Fruit fly (Drosophila melanogaster) whole organism, embryonic: Measurements from ENCODE around the gene CG6005.

Experiments used
- Ada2b ChIP-seq: fragments of 200-800 bp; sonication (Bioruptor generic); IDR thresholded peaks from 2 replicates; pipeline ENCODE4 v1.3.6; 2022; ENCODE audit warnings: missing biosample characterization, missing genetic modification characterization
- Adf1 ChIP-seq: fragments of 200-800 bp; sonication (Bioruptor generic); IDR thresholded peaks from 2 replicates; pipeline ENCODE4 v1.3.6; 2022; ENCODE audit warnings: missing biosample characterization, missing genetic modification characterization
- Atf-2 ChIP-seq: fragments of 200-800 bp; sonication (Bioruptor generic); optimal IDR thresholded peaks from 2 replicates; lab custom pipeline; 2016; ENCODE audit warnings: missing biosample characterization, missing genetic modification characterization
- CG11093 ChIP-seq: fragments of 200-800 bp; sonication (Bioruptor generic); IDR thresholded peaks from 3 replicates; pipeline ENCODE4 v1.3.6; 2022; ENCODE audit warnings: missing biosample characterization, missing genetic modification characterization
- CG11695 ChIP-seq: fragments of 200-800 bp; sonication (Bioruptor generic); IDR thresholded peaks from 3 replicates; pipeline ENCODE4 v1.3.6; 2022; ENCODE audit warnings: missing biosample characterization, missing genetic modification characterization
- CG12744 ChIP-seq: fragments of 200-800 bp; sonication (Bioruptor generic); optimal IDR thresholded peaks from 2 replicates; lab custom pipeline; 2016; ENCODE audit warnings: missing biosample characterization, missing genetic modification characterization
- CG12942 ChIP-seq: fragments of 200-800 bp; sonication (Bioruptor generic); optimal IDR thresholded peaks from 3 replicates; lab custom pipeline; 2016; ENCODE audit warnings: missing biosample characterization, missing genetic modification characterization
- CG13287 ChIP-seq: fragments of 200-800 bp; sonication (Bioruptor generic); IDR thresholded peaks from 2 replicates; pipeline ENCODE4 v1.3.6; 2022; ENCODE audit warnings: missing biosample characterization, missing genetic modification characterization; ENCODE audit not compliant: partially characterized antibody
- CG13894 ChIP-seq: fragments of 200-800 bp; sonication (Bioruptor generic); optimal IDR thresholded peaks from 3 replicates; lab custom pipeline; 2018; ENCODE audit warnings: missing biosample characterization, mild to moderate bottlenecking, missing genetic modification characterization, moderate library complexity
- CG14441 ChIP-seq: fragments of 200-800 bp; sonication (Bioruptor generic); IDR thresholded peaks from 2 replicates; pipeline ENCODE4 v1.3.6; 2022; ENCODE audit warnings: missing biosample characterization, missing genetic modification characterization
- CG15073 ChIP-seq: fragments of 200-800 bp; sonication (Bioruptor generic); optimal IDR thresholded peaks from 2 replicates; lab custom pipeline; 2016; ENCODE audit warnings: missing biosample characterization, missing genetic modification characterization
- CG1529 ChIP-seq: fragments of 200-800 bp; sonication (Bioruptor generic); optimal IDR thresholded peaks from 3 replicates; lab custom pipeline; 2018; ENCODE audit warnings: missing biosample characterization, missing genetic modification characterization
- CG15601 ChIP-seq: fragments of 200-800 bp; sonication (Bioruptor generic); optimal IDR thresholded peaks from 3 replicates; lab custom pipeline; 2019; ENCODE audit warnings: missing biosample characterization, mild to moderate bottlenecking, missing genetic modification characterization, moderate library complexity
- CG16779 ChIP-seq: fragments of 200-800 bp; sonication (Bioruptor generic); IDR thresholded peaks from 2 replicates; pipeline ENCODE4 v1.3.6; 2022; ENCODE audit warnings: missing biosample characterization, missing genetic modification characterization
- CG17829 ChIP-seq: fragments of 200-800 bp; optimal IDR thresholded peaks from 2 replicates; lab custom pipeline; 2019; ENCODE audit warnings: missing biosample characterization, mild to moderate bottlenecking, missing genetic modification characterization, moderate library complexity
- CG18764 ChIP-seq: fragments of 200-800 bp; sonication (Bioruptor generic); optimal IDR thresholded peaks from 3 replicates; lab custom pipeline; 2016; ENCODE audit warnings: missing biosample characterization, missing genetic modification characterization
- CG2120 ChIP-seq: fragments of 200-800 bp; sonication (Bioruptor generic); optimal IDR thresholded peaks from 3 replicates; lab custom pipeline; 2016; ENCODE audit warnings: missing biosample characterization, missing genetic modification characterization
- CG2129 ChIP-seq: fragments of 200-800 bp; sonication (Bioruptor generic); IDR thresholded peaks from 2 replicates; pipeline ENCODE4 v1.3.6; 2022; ENCODE audit warnings: missing biosample characterization, missing genetic modification characterization; ENCODE audit not compliant: partially characterized antibody
- CG3281 ChIP-seq: fragments of 200-800 bp; sonication (Bioruptor generic); optimal IDR thresholded peaks from 3 replicates; lab custom pipeline; 2017; ENCODE audit warnings: missing biosample characterization, mild to moderate bottlenecking, missing genetic modification characterization
- CG3838 ChIP-seq: fragments of 200-800 bp; sonication (Bioruptor generic); optimal IDR thresholded peaks from 3 replicates; lab custom pipeline; 2016; ENCODE audit warnings: missing biosample characterization, missing genetic modification characterization
- CG3847 ChIP-seq: fragments of 200-800 bp; sonication (Bioruptor generic); IDR thresholded peaks from 2 replicates; pipeline ENCODE4 v1.3.6; 2022; ENCODE audit warnings: missing biosample characterization, missing genetic modification characterization
- CG7271 ChIP-seq: fragments of 200-800 bp; sonication (Bioruptor generic); optimal IDR thresholded peaks from 2 replicates; lab custom pipeline; 2018; ENCODE audit warnings: missing biosample characterization, mild to moderate bottlenecking, missing genetic modification characterization, moderate library complexity
- CG7357 ChIP-seq: fragments of 200-800 bp; sonication (Bioruptor generic); IDR thresholded peaks from 3 replicates; pipeline ENCODE4 v1.3.6; 2022; ENCODE audit warnings: missing biosample characterization, missing genetic modification characterization
- CG7745 ChIP-seq: fragments of 200-800 bp; sonication (Bioruptor generic); optimal IDR thresholded peaks from 2 replicates; lab custom pipeline; 2018; ENCODE audit warnings: missing biosample characterization, mild to moderate bottlenecking, missing genetic modification characterization, moderate library complexity
- CG7928 ChIP-seq: fragments of 200-800 bp; sonication (Bioruptor generic); optimal IDR thresholded peaks from 2 replicates; lab custom pipeline; 2017; ENCODE audit warnings: missing biosample characterization, mild to moderate bottlenecking, missing genetic modification characterization
- CG8089 ChIP-seq: fragments of 200-800 bp; sonication (Bioruptor generic); optimal IDR thresholded peaks from 3 replicates; lab custom pipeline; 2016; ENCODE audit warnings: missing biosample characterization, missing genetic modification characterization
- Dbx ChIP-seq: fragments of 200-800 bp; sonication (Bioruptor generic); IDR thresholded peaks from 3 replicates; pipeline ENCODE4 v1.3.6; 2022; ENCODE audit warnings: missing biosample characterization, missing genetic modification characterization
- Dfd ChIP-seq, 2 experiments: fragments of >200 bp; optimal IDR thresholded peaks; 2 replicates each; lab custom pipeline; 2017; ENCODE audit warnings: missing biosample characterization in 2 of 2, missing genetic modification characterization in 2 of 2
- Dll ChIP-seq: fragments of 200-800 bp; sonication (Bioruptor generic); IDR thresholded peaks from 4 replicates; pipeline ENCODE4 v1.3.6; 2022; ENCODE audit warnings: missing biosample characterization, missing genetic modification characterization; ENCODE audit not compliant: partially characterized antibody
- Gug ChIP-seq: fragments of 200-800 bp; sonication (Bioruptor generic); IDR thresholded peaks from 4 replicates; pipeline ENCODE4 v1.3.6; 2022; ENCODE audit warnings: missing biosample characterization, missing genetic modification characterization
- H2.0 ChIP-seq: fragments of 200-800 bp; sonication (Bioruptor generic); IDR thresholded peaks from 2 replicates; pipeline ENCODE4 v1.3.6; 2022; ENCODE audit warnings: missing biosample characterization, missing genetic modification characterization
- Hr39 ChIP-seq: fragments of >200 bp; optimal IDR thresholded peaks from 2 replicates; lab custom pipeline; 2017
- MTF-1 ChIP-seq: fragments of 200-800 bp; sonication (Bioruptor generic); optimal IDR thresholded peaks from 2 replicates; lab custom pipeline; 2018; ENCODE audit warnings: missing biosample characterization, mild to moderate bottlenecking, missing genetic modification characterization, borderline replicate concordance
- Sox100B ChIP-seq: fragments of 200-800 bp; sonication (Bioruptor generic); optimal IDR thresholded peaks from 3 replicates; lab custom pipeline; 2018; ENCODE audit warnings: missing biosample characterization, mild to moderate bottlenecking, missing genetic modification characterization
- Xrp1 ChIP-seq: fragments of 200-800 bp; sonication (Bioruptor generic); IDR thresholded peaks from 2 replicates; pipeline ENCODE4 v1.3.6; 2022; ENCODE audit warnings: missing biosample characterization, missing genetic modification characterization
- ab ChIP-seq: fragments of 200-800 bp; sonication (Bioruptor generic); optimal IDR thresholded peaks from 2 replicates; lab custom pipeline; 2016; ENCODE audit warnings: missing biosample characterization, missing genetic modification characterization
- bsh ChIP-seq, 2 experiments: fragments of 200-800 bp; sonication (Bioruptor generic); optimal IDR thresholded peaks; 2 replicates each; lab custom pipeline; 2017 to 2018; ENCODE audit warnings: mild to moderate bottlenecking in 2 of 2, missing biosample characterization in 2 of 2, missing genetic modification characterization in 2 of 2, moderate library complexity in 1 of 2
- gro ChIP-seq: fragments of 200-800 bp; sonication (Bioruptor generic); optimal IDR thresholded peaks from 2 replicates; lab custom pipeline; 2016; ENCODE audit warnings: missing biosample characterization, missing genetic modification characterization
- ham ChIP-seq: fragments of 200-800 bp; sonication (Bioruptor generic); IDR thresholded peaks from 2 replicates; pipeline ENCODE4 v1.3.6; 2022; ENCODE audit warnings: missing biosample characterization, missing genetic modification characterization
- kah ChIP-seq: fragments of 200-800 bp; sonication (Bioruptor generic); optimal IDR thresholded peaks from 2 replicates; lab custom pipeline; 2018; ENCODE audit warnings: missing biosample characterization, mild to moderate bottlenecking, missing genetic modification characterization
- lov ChIP-seq, 2 experiments: fragments of 200-800 bp in 1 of 2; fragments of >200 bp in 1 of 2; sonication (Bioruptor generic) in 1 of 2; IDR thresholded peaks in 1 of 2; optimal IDR thresholded peaks in 1 of 2; 2 replicates in 1 of 2; 3 replicates in 1 of 2; pipeline versions ENCODE4 v1.3.6 to Lab custom; 2017 to 2022; ENCODE audit warnings: missing biosample characterization in 1 of 2, missing genetic modification characterization in 1 of 2
- mam ChIP-seq: fragments of 200-800 bp; sonication (Bioruptor generic); optimal IDR thresholded peaks from 3 replicates; lab custom pipeline; 2016; ENCODE audit warnings: missing biosample characterization, missing genetic modification characterization
- oc ChIP-seq: fragments of 200-800 bp; sonication (Bioruptor generic); optimal IDR thresholded peaks from 2 replicates; lab custom pipeline; 2018; ENCODE audit warnings: missing biosample characterization, mild to moderate bottlenecking, missing genetic modification characterization, moderate library complexity
- run ChIP-seq: fragments of 200-800 bp; sonication (Bioruptor generic); optimal IDR thresholded peaks from 3 replicates; lab custom pipeline; 2018; ENCODE audit warnings: missing biosample characterization, mild to moderate bottlenecking, missing genetic modification characterization
- sc ChIP-seq, 3 experiments: fragments of >200 bp in 2 of 3; fragments of 200-800 bp in 1 of 3; sonication (Bioruptor generic) in 1 of 3; optimal IDR thresholded peaks; 2 replicates in 2 of 3; 3 replicates in 1 of 3; lab custom pipeline; 2017; ENCODE audit warnings: mild to moderate bottlenecking in 1 of 3, missing biosample characterization in 1 of 3, missing genetic modification characterization in 1 of 3, missing genetic modification reagents in 1 of 3
- scrt ChIP-seq: fragments of 200-800 bp; sonication (Bioruptor generic); optimal IDR thresholded peaks from 2 replicates; lab custom pipeline; 2018; ENCODE audit warnings: missing biosample characterization, mild to moderate bottlenecking, missing genetic modification characterization, moderate library complexity
- so ChIP-seq: fragments of 200-800 bp; sonication (Bioruptor generic); IDR thresholded peaks from 3 replicates; pipeline ENCODE4 v1.3.6; 2022; ENCODE audit warnings: missing biosample characterization, missing genetic modification characterization
- zf30C ChIP-seq: fragments of 200-800 bp; sonication (Bioruptor generic); optimal IDR thresholded peaks from 3 replicates; lab custom pipeline; 2018; ENCODE audit warnings: missing biosample characterization, mild to moderate bottlenecking, missing genetic modification characterization

The CG6005 gene

dm6 chr3R:18987428-18988416 is 36.1 kb downstream of the CG6005 start (continued):
- TF ChIP-seq CG17829 (no peak), run (tag; lab: Kevin White, UChicago) (peak; percentile 12), so (GFP tag; lab: Robert Waterston, UW) (peak; percentile 28; the same call in 1 of the 3 replicates), kah (GFP tag; lab: Kevin White, UChicago) (peak; percentile 19), CG2120 (GFP tag; lab: Kevin White, UChicago) (peak; percentile 3), lov (optimal IDR thresholded peaks at IDR 0.05; lab: Kevin White, UChicago) (no peak), lov (GFP tag; IDR thresholded peaks at IDR 0.05; lab: Robert Waterston, UW) (no peak), CG16779 (GFP tag; lab: Robert Waterston, UW) (no peak), H2.0 (no peak), bsh (GFP tag; optimal IDR thresholded peaks at IDR 0.05; lab: Kevin White, UChicago) (peak in 1 of 2 experiments; percentile 45), CG14441 (GFP tag; lab: Robert Waterston, UW) (0 out of 2 replicates have a peak, but pooled peaks have one; percentile 21), Sox100B (peak; percentile 41), Ada2b (GFP tag; lab: Robert Waterston, UW) (no peak), CG2129 (no peak), Gug (GFP tag; lab: Robert Waterston, UW) (no peak), CG7928 (GFP tag; lab: Kevin White, UChicago) (no peak), CG18764 (GFP tag; lab: Kevin White, UChicago) (no peak), CG3838 (GFP tag; lab: Kevin White, UChicago) (no peak), mam (GFP tag; lab: Kevin White, UChicago) (no peak), Dfd (GFP tag; optimal IDR thresholded peaks at IDR 0.05; lab: Kevin White, UChicago) (no peak), CG7357 (GFP tag; lab: Robert Waterston, UW) (no peak), Hr39 (lab: Kevin White, UChicago) (no peak), CG7745 (tag; lab: Kevin White, UChicago) (no peak), CG15073 (no peak), MTF-1 (GFP tag; lab: Kevin White, UChicago) (no peak), zf30C (GFP tag; lab: Kevin White, UChicago) (peak; percentile 70), CG15601 (tag; lab: Kevin White, UChicago) (peak; percentile 35), scrt (GFP tag; lab: Kevin White, UChicago) (no peak), Atf-2 (no peak), CG11093 (no peak), ham (no peak), Adf1 (GFP tag; lab: Robert Waterston, UW) (no peak), Xrp1 (0 out of 2 replicates have a peak, but pooled peaks have one; percentile 11), CG12942 (GFP tag; lab: Kevin White, UChicago) (no peak), gro (GFP tag; lab: Kevin White, UChicago) (no peak), Dbx (GFP tag; lab: Robert Waterston, UW) (no peak), CG3847 (no peak), CG1529 (GFP tag; lab: Kevin White, UChicago) (peak; percentile 8), ab (GFP tag; lab: Kevin White, UChicago) (no peak), CG13287 (no peak), CG3281 (GFP tag; lab: Kevin White, UChicago) (no peak), CG11695 (GFP tag; lab: Robert Waterston, UW) (no peak), Dll (GFP tag; lab: Robert Waterston, UW) (no peak), CG12744 (GFP tag; lab: Kevin White, UChicago) (peak; percentile 4), sc (optimal IDR thresholded peaks at IDR 0.05; lab: Kevin White, UChicago) (no peak), sc (GFP tag; optimal IDR thresholded peaks at IDR 0.05; lab: Kevin White, UChicago) (peak; percentile 20), oc (tag; lab: Kevin White, UChicago) (no peak), CG7271 (no peak), CG8089 (GFP tag; lab: Kevin White, UChicago) (no peak), CG13894 (tag; lab: Kevin White, UChicago) (no peak)
